Worm (Caenorhabditis elegans): ENCODE measurements around the gene dlc-4.
A peak's percentile ranks its signal among the peaks of the same experiment; 100 is the strongest.

dlc-4 gene

ce11 chrIV:16407800-16408199 lies 35.3 kb upstream of the dlc-4 start:
- TF ChIP-seq pqm-1 (tag; optimal IDR thresholded peaks at IDR 0.05) (no peak), nhr-43 (tag; optimal IDR thresholded peaks at IDR 0.05; ENCODE audit: poor library complexity, severe bottlenecking) (no peak), nhr-77 (tag; optimal IDR thresholded peaks at IDR 0.05) (no peak), fkh-10 (GFP tag; optimal IDR thresholded peaks at IDR 0.05) (no peak), nfya-1 (tag; optimal IDR thresholded peaks at IDR 0.05; ENCODE audit: insufficient read depth) (no peak), ztf-11 (tag; optimal IDR thresholded peaks at IDR 0.05) (no peak), lin-15B (tag; optimal IDR thresholded peaks at IDR 0.05) (no peak), ceh-16 (tag; optimal IDR thresholded peaks at IDR 0.05) (no peak), sea-2 (GFP tag; optimal IDR thresholded peaks at IDR 0.05) (no peak)

DNA sequence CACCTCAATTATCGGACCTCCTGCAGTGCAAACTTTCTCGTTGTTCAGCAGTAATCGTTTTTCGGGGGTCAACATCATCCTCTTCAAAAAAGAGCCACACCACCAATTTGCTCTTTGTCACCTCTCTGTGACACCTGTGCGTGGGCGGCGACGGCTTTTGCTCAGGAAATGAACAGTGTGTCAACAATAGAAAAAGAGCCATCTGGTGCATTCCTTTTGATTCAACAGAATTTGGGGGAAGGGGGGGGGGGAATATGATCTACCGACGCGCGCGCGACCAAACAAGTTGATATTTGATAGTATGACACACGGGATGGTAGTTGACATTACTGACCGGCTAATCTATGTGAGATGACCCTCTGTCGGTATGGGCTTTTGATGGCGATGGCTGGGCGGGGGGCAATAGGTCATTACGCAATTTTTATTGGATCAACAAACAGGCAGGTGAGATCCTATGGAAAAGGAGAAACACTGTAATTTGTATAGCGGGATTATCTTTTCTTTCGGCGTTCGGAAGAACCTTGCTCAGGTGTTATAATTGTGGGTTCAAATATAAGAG lies 32.9 kb upstream of the dlc-4 start:
- TF ChIP-seq nhr-43 (tag; optimal IDR thresholded peaks at IDR 0.05; ENCODE audit: poor library complexity, severe bottlenecking) = no peak
- peak; percentile 2 for TF ChIP-seq pha-4 (tag; optimal IDR thresholded peaks at IDR 0.05)

- TF ChIP-seq nhr-23 (tag; optimal IDR thresholded peaks at IDR 0.05) (no peak), lin-15B (tag; optimal IDR thresholded peaks at IDR 0.05) (no peak), nhr-12 (tag; optimal IDR thresholded peaks at IDR 0.05) (no peak), fkh-2 (tag; optimal IDR thresholded peaks at IDR 0.05) (no peak), aly-2 (tag; optimal IDR thresholded peaks at IDR 0.05) (no peak), egl-5 (tag; optimal IDR thresholded peaks at IDR 0.05) (no peak), nhr-77 (tag; optimal IDR thresholded peaks at IDR 0.05) (no peak), snpc-4 (tag; optimal IDR thresholded peaks at IDR 0.05) (no peak), skn-1 (tag; optimal IDR thresholded peaks at IDR 0.05) (no peak), ama-1 (optimal IDR thresholded peaks at IDR 0.05) (no peak), ceh-28 (tag; optimal IDR thresholded peaks at IDR 0.05) (no peak)
These were observed 31.4 kb upstream of the dlc-4 start, which contains the start of gene Y65A5A.2 for ce11 chrIV:16411713-16412112. Gene Y65A5A.2 (plus strand): TSS chrIV:16412020.

DNA sequence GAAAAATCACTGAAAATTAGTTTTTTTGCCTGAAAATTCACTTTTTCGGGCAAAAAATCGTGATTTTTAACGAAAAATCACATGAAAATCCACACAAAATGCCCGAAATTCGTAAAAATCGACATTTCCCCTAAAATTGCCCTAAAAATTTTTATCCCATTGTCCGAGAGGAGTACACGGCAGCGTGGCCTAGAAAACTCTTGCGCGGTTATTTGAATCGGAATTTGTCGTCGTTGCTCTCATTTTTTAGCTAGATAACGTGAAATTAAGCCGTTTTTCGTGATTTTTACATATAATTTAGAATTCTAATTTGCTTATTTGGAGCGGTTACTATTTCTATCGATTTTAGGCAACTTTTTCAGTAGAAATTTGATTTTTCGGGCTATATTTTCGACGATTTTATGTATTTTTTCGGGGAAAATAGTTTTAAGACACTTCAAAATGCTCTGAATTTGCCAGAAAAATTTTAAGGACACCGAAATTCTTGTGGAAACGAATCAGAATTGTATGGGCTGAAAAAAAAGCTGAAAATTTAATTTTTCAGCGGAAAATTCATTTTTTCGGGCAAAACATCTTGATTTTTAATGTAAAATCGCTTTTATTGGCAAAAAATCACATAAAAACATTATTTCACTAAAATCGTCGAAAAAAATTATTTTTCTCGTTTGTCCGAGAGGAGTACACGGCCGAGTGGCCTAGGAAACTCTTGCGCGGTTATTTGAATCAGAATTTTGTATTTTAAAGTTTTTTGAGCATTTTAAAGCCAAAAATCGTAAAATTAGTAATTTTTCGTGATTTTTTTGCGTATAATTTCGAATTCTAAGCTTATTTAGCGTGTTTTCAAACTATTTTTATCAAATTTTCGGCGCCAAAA lies 27.7 kb upstream of the dlc-4 start:
- TF ChIP-seq mdl-1 (tag; optimal IDR thresholded peaks at IDR 0.05) = no peak
- TF ChIP-seq egl-5 (tag; optimal IDR thresholded peaks at IDR 0.05) = no peak
- TF ChIP-seq elt-2 (tag; optimal IDR thresholded peaks at IDR 0.05) = peak; percentile 5
- no peak for TF ChIP-seq unc-62 (GFP tag; optimal IDR thresholded peaks at IDR 0.05)
- TF ChIP-seq ceh-9 (tag; optimal IDR thresholded peaks at IDR 0.05) = no peak
- peak in 1 of 2 experiments; percentile 62 for TF ChIP-seq eor-1 (tag; optimal IDR thresholded peaks at IDR 0.05)
- no peak for TF ChIP-seq ztf-4 (tag; optimal IDR thresholded peaks at IDR 0.05)
- no peak for TF ChIP-seq jun-1 (tag; optimal IDR thresholded peaks at IDR 0.05)
- TF ChIP-seq egl-27 (tag; optimal IDR thresholded peaks at IDR 0.05) = no peak
- TF ChIP-seq ceh-16 (tag; optimal IDR thresholded peaks at IDR 0.05) = no peak
- peak; percentile 95 for TF ChIP-seq nhr-43 (tag; optimal IDR thresholded peaks at IDR 0.05; ENCODE audit: poor library complexity, severe bottlenecking)
- TF ChIP-seq R02D3.7 (tag; optimal IDR thresholded peaks at IDR 0.05) = peak; percentile 10
- peak; percentile 67 for TF ChIP-seq lsy-12 (tag; optimal IDR thresholded peaks at IDR 0.05)
- no peak for TF ChIP-seq fos-1 (tag; optimal IDR thresholded peaks at IDR 0.05)
- TF ChIP-seq nhr-23 (tag; optimal IDR thresholded peaks at IDR 0.05) = peak; percentile 82
- no peak for TF ChIP-seq elt-1 (tag; optimal IDR thresholded peaks at IDR 0.05)
- peak; percentile 54 for TF ChIP-seq snpc-4 (tag; optimal IDR thresholded peaks at IDR 0.05)
- TF ChIP-seq tbx-2 (tag; optimal IDR thresholded peaks at IDR 0.05) = peak; percentile 14
- no peak for TF ChIP-seq mml-1 (tag; optimal IDR thresholded peaks at IDR 0.05)
- no peak for TF ChIP-seq daf-12 (tag; optimal IDR thresholded peaks at IDR 0.05)
- TF ChIP-seq zag-1 (tag; optimal IDR thresholded peaks at IDR 0.05) = no peak
- TF ChIP-seq ceh-28 (tag; optimal IDR thresholded peaks at IDR 0.05) = no peak
- TF ChIP-seq nhr-67 (tag; optimal IDR thresholded peaks at IDR 0.05) = no peak
- TF ChIP-seq ZK546.5 (tag; optimal IDR thresholded peaks at IDR 0.05) = no peak
- TF ChIP-seq lin-15B (tag; optimal IDR thresholded peaks at IDR 0.05) = peak; percentile 72
- TF ChIP-seq lin-39 (tag; optimal IDR thresholded peaks at IDR 0.05) = no peak
- TF ChIP-seq nhr-77 (tag; optimal IDR thresholded peaks at IDR 0.05) = no peak
- TF ChIP-seq sea-2 (GFP tag; optimal IDR thresholded peaks at IDR 0.05) = no peak
- TF ChIP-seq ceh-82 (tag; optimal IDR thresholded peaks at IDR 0.05) = no peak
- no peak for TF ChIP-seq elt-3 (tag; optimal IDR thresholded peaks at IDR 0.05)
- no peak for TF ChIP-seq pqm-1 (tag; optimal IDR thresholded peaks at IDR 0.05)
- no peak for TF ChIP-seq ama-1 (optimal IDR thresholded peaks at IDR 0.05)
- TF ChIP-seq fkh-10 (GFP tag; optimal IDR thresholded peaks at IDR 0.05) = no peak
- TF ChIP-seq hmg-11 (tag; optimal IDR thresholded peaks at IDR 0.05) = peak; percentile 3
- no peak for TF ChIP-seq nhr-12 (tag; optimal IDR thresholded peaks at IDR 0.05)
- no peak for TF ChIP-seq aly-2 (tag; optimal IDR thresholded peaks at IDR 0.05)
- TF ChIP-seq ztf-11 (tag; optimal IDR thresholded peaks at IDR 0.05) = no peak
- TF ChIP-seq nhr-25 (tag; optimal IDR thresholded peaks at IDR 0.05) = peak; percentile 42
- no peak for TF ChIP-seq nhr-11 (tag; optimal IDR thresholded peaks at IDR 0.05)
- peak; percentile 64 for TF ChIP-seq pha-4 (tag; optimal IDR thresholded peaks at IDR 0.05)

Measured in whole organism, L3 larva.